Fruit fly (Drosophila melanogaster): ENCODE data around the gene spri.

Gene spri

DNA sequence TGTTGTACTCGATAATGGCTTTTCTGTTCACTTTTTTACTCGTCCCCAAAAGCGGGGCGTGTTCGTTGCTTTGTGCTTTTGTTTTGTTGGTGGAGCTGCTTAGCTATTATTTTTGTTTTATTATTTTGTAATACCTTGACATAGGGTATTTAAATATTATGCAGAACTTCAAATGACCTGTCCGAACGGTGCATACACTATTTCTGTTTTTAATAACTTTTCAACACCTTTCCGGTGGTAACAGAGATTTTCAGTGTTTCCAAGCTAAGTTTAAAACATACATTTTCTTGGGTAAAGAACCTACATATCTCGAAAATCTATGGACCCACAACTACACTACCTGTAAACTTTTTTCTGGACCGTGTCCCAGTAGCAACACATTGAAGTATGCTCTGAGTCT is 2.2 kb upstream of the spri start (continued):
- TF ChIP-seq CG14050 (GFP tag; IDR thresholded peaks at IDR 0.05) (peak; percentile 24; the same call in 1 of the 3 replicates), Dip3 (GFP tag; optimal IDR thresholded peaks at IDR 0.05) (peak; percentile 56), CG12744 (GFP tag; optimal IDR thresholded peaks at IDR 0.05) (no peak), grn (GFP tag; optimal IDR thresholded peaks at IDR 0.05) (no peak), CG15514 (GFP tag; optimal IDR thresholded peaks at IDR 0.05) (peak; percentile 33), Rfx (GFP tag; IDR thresholded peaks at IDR 0.05) (peak; percentile 75), pnt (GFP tag; optimal IDR thresholded peaks at IDR 0.05) (peak; percentile 25), caup (GFP tag; optimal IDR thresholded peaks at IDR 0.05; ENCODE audit: severe bottlenecking) (no peak), sob (GFP tag; IDR thresholded peaks at IDR 0.05) (peak; percentile 68), CG12659 (GFP tag; optimal IDR thresholded peaks at IDR 0.05) (peak; percentile 30), fd3F (GFP tag; optimal IDR thresholded peaks at IDR 0.05) (peak; percentile 35), slp2 (GFP tag; optimal IDR thresholded peaks at IDR 0.05) (peak; percentile 11), nmo (GFP tag; optimal IDR thresholded peaks at IDR 0.05) (peak; percentile 27), ttk (GFP tag; IDR thresholded peaks at IDR 0.05) (peak; percentile 50; the same call in 1 of the 2 replicates), CG32767 (GFP tag; IDR thresholded peaks at IDR 0.05) (peak; percentile 16; the same call in 1 of the 2 replicates), CG17361 (GFP tag; IDR thresholded peaks at IDR 0.05) (0 out of 3 replicates have a peak, but pooled peaks have one; percentile 33), CG11504 (tag; optimal IDR thresholded peaks at IDR 0.05) (peak; percentile 66), CG14441 (GFP tag; IDR thresholded peaks at IDR 0.05) (peak; percentile 64), Myb (GFP tag; optimal IDR thresholded peaks at IDR 0.05) (peak; percentile 12), jigr1 (GFP tag; IDR thresholded peaks at IDR 0.05) (no peak), row (GFP tag; IDR thresholded peaks at IDR 0.05) (peak; percentile 60), sug (tag; optimal IDR thresholded peaks at IDR 0.05) (peak; percentile 5), B-H1 (GFP tag; IDR thresholded peaks at IDR 0.05) (peak; percentile 13; the same call in 1 of the 3 replicates), HLH3B (GFP tag; IDR thresholded peaks at IDR 0.05) (no peak), CG8281 (tag; optimal IDR thresholded peaks at IDR 0.05) (no peak), Fer3 (tag; optimal IDR thresholded peaks at IDR 0.05) (peak; percentile 31), ATbp (GFP tag; optimal IDR thresholded peaks at IDR 0.05) (peak; percentile 2), ase (GFP tag; IDR thresholded peaks at IDR 0.05) (peak; percentile 38; the same call in 1 of the 3 replicates), CG12155 (GFP tag; optimal IDR thresholded peaks at IDR 0.05) (no peak), al (GFP tag; IDR thresholded peaks at IDR 0.05) (peak; percentile 54), CG12769 (tag; optimal IDR thresholded peaks at IDR 0.05) (no peak), E2f1 (GFP tag; IDR thresholded peaks at IDR 0.05) (peak; percentile 42; the same call in 1 of the 2 replicates), ara (GFP tag; IDR thresholded peaks at IDR 0.05) (0 out of 2 replicates have a peak, but pooled peaks have one; percentile 5), CG10462 (GFP tag; optimal IDR thresholded peaks at IDR 0.05) (no peak), ranshi (GFP tag; IDR thresholded peaks at IDR 0.05) (peak; percentile 31; the same call in 1 of the 2 replicates), da (GFP tag; optimal IDR thresholded peaks at IDR 0.05) (no peak), Meics (GFP tag; optimal IDR thresholded peaks at IDR 0.05) (peak; percentile 18), CG18619 (GFP tag; optimal IDR thresholded peaks at IDR 0.05) (no peak), nerfin-2 (GFP tag; IDR thresholded peaks at IDR 0.05; ENCODE audit: partially characterized antibody) (no peak), sens (GFP tag) (peak; percentile 71), Pdp1 (GFP tag; optimal IDR thresholded peaks at IDR 0.05) (peak; percentile 45 to 48), chif (GFP tag; optimal IDR thresholded peaks at IDR 0.05) (peak in 1 of 2 experiments; percentile 16), CG13296 (GFP tag; optimal IDR thresholded peaks at IDR 0.05) (peak; percentile 24), pb (GFP tag; optimal IDR thresholded peaks at IDR 0.05) (no peak), CG11093 (GFP tag; IDR thresholded peaks at IDR 0.05) (no peak), CG11456 (GFP tag; IDR thresholded peaks at IDR 0.05) (peak; percentile 73; the same call in 2 of the 3 replicates), pan (optimal IDR thresholded peaks at IDR 0.05) (no peak), pan (GFP tag; optimal IDR thresholded peaks at IDR 0.05 in 1 of 2, IDR thresholded peaks at IDR 0.05 in 1 of 2) (peak in 1 of 2 experiments; percentile 70), CG4820 (GFP tag; optimal IDR thresholded peaks at IDR 0.05) (no peak), CG2129 (GFP tag; IDR thresholded peaks at IDR 0.05; ENCODE audit: partially characterized antibody) (no peak), Xbp1 (GFP tag; optimal IDR thresholded peaks at IDR 0.05) (peak; percentile 15)

Data from whole organism, embryonic.